5 fruit fly cellular contexts compared by ENCODE assay signal in genomic region chrX:9401053-9401452, dm6.
TF ChIP-seq lines count a peak whose summit lies in the region.

No protein-coding gene starts in this region.

- no peak for TF ChIP-seq CTCF in whole organism, embryonic (GFP tag; optimal IDR thresholded peaks at IDR 0.05; lab: Kevin White, UChicago)

TF ChIP-seq in whole organism, adult, 20 proteins besides CTCF, POLR2A, EP300 and RAD21:
- peak; percentile 22 for TF ChIP-seq Hr96 (GFP tag; optimal IDR thresholded peaks at IDR 0.05; lab: Kevin White, UChicago)
- TF ChIP-seq tj (GFP tag; optimal IDR thresholded peaks at IDR 0.05; lab: Kevin White, UChicago), result no peak
TF ChIP-seq in whole organism, adult: peak in this region for 1.

TF ChIP-seq in whole organism, embryonic, 481 proteins besides CTCF, POLR2A, EP300 and RAD21:
- TF ChIP-seq az2 (GFP tag; optimal IDR thresholded peaks at IDR 0.05; lab: Kevin White, UChicago) (no peak), cwo (GFP tag; optimal IDR thresholded peaks at IDR 0.05; lab: Kevin White, UChicago) (no peak), CG6689 (GFP tag; IDR thresholded peaks at IDR 0.05; lab: Robert Waterston, UW) (no peak), pros (GFP tag; optimal IDR thresholded peaks at IDR 0.05; lab: Kevin White, UChicago) (no peak), cas (GFP tag; IDR thresholded peaks at IDR 0.05; lab: Robert Waterston, UW) (no peak), sqz (GFP tag; optimal IDR thresholded peaks at IDR 0.05; lab: Kevin White, UChicago) (no peak), Atf3 (GFP tag; optimal IDR thresholded peaks at IDR 0.05; lab: Kevin White, UChicago) (no peak), Drgx (GFP tag; IDR thresholded peaks at IDR 0.05; lab: Robert Waterston, UW) (peak; percentile 57; the same call in 1 of the 2 replicates), Hr39 (optimal IDR thresholded peaks at IDR 0.05; lab: Kevin White, UChicago) (no peak), sisA (GFP tag; IDR thresholded peaks at IDR 0.05; lab: Robert Waterston, UW) (0 out of 2 replicates have a peak, but pooled peaks have one; percentile 19), CG13296 (GFP tag; optimal IDR thresholded peaks at IDR 0.05; lab: Kevin White, UChicago) (no peak), Poxn (GFP tag; IDR thresholded peaks at IDR 0.05; lab: Robert Waterston, UW) (no peak), zen (tag; optimal IDR thresholded peaks at IDR 0.05; lab: Kevin White, UChicago) (no peak)

TF ChIP-seq in whole organism, prepupa, 60 proteins besides CTCF, POLR2A, EP300 and RAD21 (continues in another document):
- TF ChIP-seq fd59A (GFP tag; optimal IDR thresholded peaks at IDR 0.05; lab: Kevin White, UChicago), result peak; percentile 38
- peak; percentile 27 for TF ChIP-seq Sox14 (GFP tag; optimal IDR thresholded peaks at IDR 0.05; lab: Kevin White, UChicago)
- peak; percentile 38 for TF ChIP-seq CG1621 (tag; optimal IDR thresholded peaks at IDR 0.05; lab: Kevin White, UChicago)
- peak; percentile 43 for TF ChIP-seq Hr4 (GFP tag; optimal IDR thresholded peaks at IDR 0.05; lab: Kevin White, UChicago)
- TF ChIP-seq pdm3 (GFP tag; optimal IDR thresholded peaks at IDR 0.05; lab: Kevin White, UChicago), result peak; percentile 51
- peak; percentile 18 for TF ChIP-seq Sox102F (GFP tag; optimal IDR thresholded peaks at IDR 0.05; lab: Kevin White, UChicago)
- TF ChIP-seq CG3919 (GFP tag; optimal IDR thresholded peaks at IDR 0.05; lab: Kevin White, UChicago), result peak; percentile 43
- TF ChIP-seq Eip75B (GFP tag; optimal IDR thresholded peaks at IDR 0.05; lab: Kevin White, UChicago), result peak; percentile 17
- TF ChIP-seq OdsH (GFP tag; optimal IDR thresholded peaks at IDR 0.05; lab: Kevin White, UChicago), result peak; percentile 30
- TF ChIP-seq dac (GFP tag; optimal IDR thresholded peaks at IDR 0.05; lab: Kevin White, UChicago), result peak; percentile 4
- no peak for TF ChIP-seq CG31627 (GFP tag; optimal IDR thresholded peaks at IDR 0.05; lab: Kevin White, UChicago)
- TF ChIP-seq Smox (GFP tag; optimal IDR thresholded peaks at IDR 0.05; lab: Kevin White, UChicago), result peak; percentile 26
- TF ChIP-seq Eip93F (GFP tag; optimal IDR thresholded peaks at IDR 0.05; lab: Kevin White, UChicago), result no peak
- TF ChIP-seq ss (GFP tag; optimal IDR thresholded peaks at IDR 0.05; lab: Kevin White, UChicago), result peak in 1 of 2 experiments; percentile 53
- TF ChIP-seq fd85E (GFP tag; optimal IDR thresholded peaks at IDR 0.05; lab: Kevin White, UChicago), result no peak
- TF ChIP-seq dsx (GFP tag; optimal IDR thresholded peaks at IDR 0.05; lab: Kevin White, UChicago; ENCODE audit: poor library complexity, severe bottlenecking), result peak; percentile 18
- peak; percentile 65 for TF ChIP-seq CG32006 (GFP tag; optimal IDR thresholded peaks at IDR 0.05; lab: Kevin White, UChicago)
- TF ChIP-seq Eip78C (GFP tag; lab: Kevin White, UChicago), result peak; percentile 70
- peak; percentile 32 for TF ChIP-seq spab (GFP tag; optimal IDR thresholded peaks at IDR 0.05; lab: Kevin White, UChicago)
- TF ChIP-seq net (GFP tag; optimal IDR thresholded peaks at IDR 0.05; lab: Kevin White, UChicago), result no peak
- no peak for TF ChIP-seq vri (GFP tag; optimal IDR thresholded peaks at IDR 0.05; lab: Kevin White, UChicago)
- TF ChIP-seq Met (GFP tag; optimal IDR thresholded peaks at IDR 0.05; lab: Kevin White, UChicago), result peak; percentile 14
- TF ChIP-seq CG34406 (GFP tag; optimal IDR thresholded peaks at IDR 0.05; lab: Kevin White, UChicago), result peak; percentile 1
- TF ChIP-seq lz (GFP tag; optimal IDR thresholded peaks at IDR 0.05; lab: Kevin White, UChicago), result peak; percentile 21
- peak; percentile 32 for TF ChIP-seq Hr39 (GFP tag; optimal IDR thresholded peaks at IDR 0.05; lab: Kevin White, UChicago)
- no peak for TF ChIP-seq Blimp-1 (GFP tag; optimal IDR thresholded peaks at IDR 0.05; lab: Kevin White, UChicago)

TF ChIP-seq in whole organism, pupa, 21 proteins besides CTCF, POLR2A, EP300 and RAD21:
- TF ChIP-seq CG8301 (tag; optimal IDR thresholded peaks at IDR 0.05; lab: Kevin White, UChicago) (peak; percentile 36), CG9948 (tag; optimal IDR thresholded peaks at IDR 0.05; lab: Kevin White, UChicago) (peak; percentile 35), Snoo (tag; optimal IDR thresholded peaks at IDR 0.05; lab: Kevin White, UChicago) (peak; percentile 9), CG15710 (tag; optimal IDR thresholded peaks at IDR 0.05; lab: Kevin White, UChicago) (peak; percentile 60), CG13204 (GFP tag; optimal IDR thresholded peaks at IDR 0.05; lab: Kevin White, UChicago) (no peak), CG17806 (tag; optimal IDR thresholded peaks at IDR 0.05; lab: Kevin White, UChicago) (peak; percentile 43), CG8159 (tag; optimal IDR thresholded peaks at IDR 0.05; lab: Kevin White, UChicago) (peak; percentile 63), Pif1B (GFP tag; optimal IDR thresholded peaks at IDR 0.05; lab: Kevin White, UChicago) (no peak), gl (tag; optimal IDR thresholded peaks at IDR 0.05; lab: Kevin White, UChicago) (no peak), CG34367 (tag; optimal IDR thresholded peaks at IDR 0.05; lab: Kevin White, UChicago) (peak; percentile 38), CG10348 (GFP tag; IDR thresholded peaks at IDR 0.05; lab: Robert Waterston, UW) (no peak), CG32121 (GFP tag; IDR thresholded peaks at IDR 0.05; lab: Robert Waterston, UW) (0 out of 2 replicates have a peak, but pooled peaks have one; percentile 42), CG12605 (GFP tag; IDR thresholded peaks at IDR 0.05; lab: Robert Waterston, UW) (0 out of 2 replicates have a peak, but pooled peaks have one; percentile 32), rn (GFP tag; IDR thresholded peaks at IDR 0.05; lab: Robert Waterston, UW) (no peak), Ets98B (GFP tag; IDR thresholded peaks at IDR 0.05; lab: Robert Waterston, UW) (peak; percentile 32; the same call in 1 of the 2 replicates), CG14655 (GFP tag; optimal IDR thresholded peaks at IDR 0.05; lab: Kevin White, UChicago) (peak; percentile 54), CG4496 (GFP tag; IDR thresholded peaks at IDR 0.05; lab: Robert Waterston, UW) (peak; percentile 61), EcR (GFP tag; optimal IDR thresholded peaks at IDR 0.05; lab: Kevin White, UChicago) (no peak), D1 (tag; optimal IDR thresholded peaks at IDR 0.05; lab: Kevin White, UChicago) (no peak), Pif1A (GFP tag; optimal IDR thresholded peaks at IDR 0.05; lab: Kevin White, UChicago) (peak; percentile 36), fd96Ca (GFP tag; IDR thresholded peaks at IDR 0.05; lab: Robert Waterston, UW) (peak; percentile 50; the same call in 1 of the 3 replicates)

TF ChIP-seq in whole organism, wandering third instar larva, 38 proteins besides CTCF, POLR2A, EP300 and RAD21:
- peak; percentile 33 for TF ChIP-seq Sp1 (GFP tag; optimal IDR thresholded peaks at IDR 0.05; lab: Kevin White, UChicago)
- TF ChIP-seq foxo (GFP tag; optimal IDR thresholded peaks at IDR 0.05; lab: Kevin White, UChicago), result peak in 1 of 2 experiments; percentile 18
- peak; percentile 11 for TF ChIP-seq dmrt93B (GFP tag; optimal IDR thresholded peaks at IDR 0.05; lab: Kevin White, UChicago)
- TF ChIP-seq rgr (GFP tag; optimal IDR thresholded peaks at IDR 0.05; lab: Kevin White, UChicago), result peak; percentile 12
- TF ChIP-seq CG32264 (GFP tag; optimal IDR thresholded peaks at IDR 0.05; lab: Kevin White, UChicago), result no peak
- peak; percentile 0 for TF ChIP-seq br (GFP tag; optimal IDR thresholded peaks at IDR 0.05; lab: Kevin White, UChicago)
- TF ChIP-seq h (GFP tag; optimal IDR thresholded peaks at IDR 0.05; lab: Kevin White, UChicago), result peak; percentile 30
- no peak for TF ChIP-seq GATAd (GFP tag; optimal IDR thresholded peaks at IDR 0.05; lab: Kevin White, UChicago)
- peak; percentile 28 for TF ChIP-seq ey (GFP tag; optimal IDR thresholded peaks at IDR 0.05; lab: Kevin White, UChicago)
- TF ChIP-seq HLH106 (tag; optimal IDR thresholded peaks at IDR 0.05; lab: Kevin White, UChicago), result peak; percentile 36
- TF ChIP-seq woc (GFP tag; optimal IDR thresholded peaks at IDR 0.05; lab: Kevin White, UChicago), result no peak
- TF ChIP-seq fru (GFP tag; optimal IDR thresholded peaks at IDR 0.05; lab: Kevin White, UChicago), result peak; percentile 24
